Worm (Caenorhabditis elegans): ENCODE data around the gene oac-39.

oac-39 gene

ce11 chrV:272837-273236, 21.3 kb upstream of the oac-39 start, which contains the start of gene nlp-70:
TSS of gene nlp-70 (minus strand) at chrV:272937.
- TF ChIP-seq K11D2.4 (GFP tag; IDR thresholded peaks at IDR 0.05): no peak
- TF ChIP-seq zfh-2 (GFP tag; conservative IDR thresholded peaks at IDR 0.05): no peak
- TF ChIP-seq nfyb-1 (GFP tag; IDR thresholded peaks at IDR 0.05): no peak
- TF ChIP-seq ceh-27 (GFP tag; optimal IDR thresholded peaks at IDR 0.05): no peak
- no peak for TF ChIP-seq B0019.2 (GFP tag; conservative IDR thresholded peaks at IDR 0.05)
- no peak for TF ChIP-seq F37B4.10 (GFP tag; IDR thresholded peaks at IDR 0.05)
- no peak for TF ChIP-seq dox-1 (GFP tag; IDR thresholded peaks at IDR 0.05)
- TF ChIP-seq ztf-28 (GFP tag; IDR thresholded peaks at IDR 0.05): no peak

- TF ChIP-seq efl-1 (GFP tag; optimal IDR thresholded peaks at IDR 0.05) (no peak), lir-1 (GFP tag; conservative IDR thresholded peaks at IDR 0.05) (no peak), mes-4 (tag; optimal IDR thresholded peaks at IDR 0.05) (no peak), lag-1 (GFP tag; IDR thresholded peaks at IDR 0.05) (no peak), gei-17 (GFP tag; optimal IDR thresholded peaks at IDR 0.05) (no peak), hmg-1.2 (GFP tag; IDR thresholded peaks at IDR 0.05) (no peak), egl-44 (GFP tag; IDR thresholded peaks at IDR 0.05) (no peak), madf-6 (GFP tag; IDR thresholded peaks at IDR 0.05) (no peak), let-607 (tag; optimal IDR thresholded peaks at IDR 0.05) (no peak), Y53F4B.3 (GFP tag; IDR thresholded peaks at IDR 0.05) (no peak), ztf-25 (GFP tag; IDR thresholded peaks at IDR 0.05) (no peak), nhr-120 (GFP tag; IDR thresholded peaks at IDR 0.05) (no peak), lsl-1 (GFP tag; optimal IDR thresholded peaks at IDR 0.05) (no peak), chd-7 (tag; optimal IDR thresholded peaks at IDR 0.05) (no peak), nfya-2 (GFP tag; IDR thresholded peaks at IDR 0.05) (no peak), ztf-6 (GFP tag; IDR thresholded peaks at IDR 0.05) (no peak)
These were observed 16.5 kb upstream of the oac-39 start, which contains the start of gene lgc-26 for ce11 chrV:268007-268406. TSS of gene lgc-26 (plus strand) at chrV:268307.

ce11 chrV:265062-265963, 13.8 kb upstream of the oac-39 start:
- TF ChIP-seq lin-35 (GFP tag; optimal IDR thresholded peaks at IDR 0.05) (peak in 1 of 3 experiments; percentile 4), rec-8 (tag; optimal IDR thresholded peaks at IDR 0.05) (peak in 1 of 2 experiments; percentile 74), mel-28 (tag; optimal IDR thresholded peaks at IDR 0.05; ENCODE audit: borderline replicate concordance) (peak; percentile 31), F23B12.7 (tag; optimal IDR thresholded peaks at IDR 0.05; ENCODE audit: insufficient read depth) (peak; percentile 23), mxl-1 (tag; optimal IDR thresholded peaks at IDR 0.05) (peak; percentile 77), hlh-12 (tag; optimal IDR thresholded peaks at IDR 0.05) (peak; percentile 93)

- 0 out of 2 replicates have a peak, but pooled peaks have one; percentile 19 for TF ChIP-seq B0336.3 (GFP tag; IDR thresholded peaks at IDR 0.05)
- TF ChIP-seq ztf-3 (GFP tag; optimal IDR thresholded peaks at IDR 0.05): no peak
These were observed 8.8 kb upstream of the oac-39 start for ce11 chrV:260334-260733.
